Worm (Caenorhabditis elegans) whole organism, late embryonic: ENCODE results near the gene ulp-3.

Source experiments
- K09A11.1 ChIP-seq: sonication (generic microtip); optimal IDR thresholded peaks from 2 replicates; lab custom pipeline; 2017; ENCODE audit warnings: antibody characterized with exemption, mild to moderate bottlenecking, missing genetic modification characterization, missing compliant biosample characterization; ENCODE audit not compliant: insufficient read depth
- T23F11.4 ChIP-seq: fragments of 200-800 bp; sonication (Bioruptor generic); optimal IDR thresholded peaks from 2 replicates; lab custom pipeline; 2018; ENCODE audit warnings: mild to moderate bottlenecking, missing genetic modification characterization, missing compliant biosample characterization
- ama-1 ChIP-seq: fragments of 150-350 bp; optimal IDR thresholded peaks from 2 replicates; lab custom pipeline; 2014
- ceh-19 ChIP-seq: fragments of 200-800 bp; sonication (Bioruptor generic); optimal IDR thresholded peaks from 2 replicates; lab custom pipeline; 2018; ENCODE audit warnings: mild to moderate bottlenecking, missing genetic modification characterization, missing compliant biosample characterization
- ceh-2 ChIP-seq: sonication (generic microtip); optimal IDR thresholded peaks from 2 replicates; lab custom pipeline; 2016; ENCODE audit warnings: missing genotype, missing genetic modification characterization, missing compliant biosample characterization
- ceh-24 ChIP-seq: sonication (generic microtip); optimal IDR thresholded peaks from 2 replicates; lab custom pipeline; 2016; ENCODE audit warnings: mild to moderate bottlenecking, missing genetic modification characterization, missing compliant biosample characterization
- ceh-30 ChIP-seq: fragments of 150-350 bp; optimal IDR thresholded peaks from 2 replicates; lab custom pipeline; 2014; ENCODE audit warnings: missing biosample characterization, missing genetic modification characterization
- ceh-31 ChIP-seq: sonication (generic microtip); optimal IDR thresholded peaks from 2 replicates; lab custom pipeline; 2016; ENCODE audit warnings: missing genetic modification characterization, missing compliant biosample characterization
- ceh-34 ChIP-seq: sonication (generic microtip); optimal IDR thresholded peaks from 2 replicates; lab custom pipeline; 2016; ENCODE audit warnings: mild to moderate bottlenecking, missing genetic modification characterization, missing compliant biosample characterization
- ceh-45 ChIP-seq: fragments of 200-800 bp; sonication (Bioruptor generic); IDR thresholded peaks from 2 replicates; pipeline ENCODE4 v1.3.6; 2022; ENCODE audit warnings: missing genetic modification reagents, missing genetic modification characterization, missing compliant biosample characterization
- ceh-48 ChIP-seq: sonication (generic microtip); optimal IDR thresholded peaks from 2 replicates; lab custom pipeline; 2016; ENCODE audit warnings: missing genetic modification characterization, inconsistent platforms, missing compliant biosample characterization
- ceh-6 ChIP-seq: fragments of 200-800 bp; sonication (Bioruptor generic); optimal IDR thresholded peaks from 2 replicates; lab custom pipeline; 2018; ENCODE audit warnings: mild to moderate bottlenecking, missing genetic modification characterization, missing compliant biosample characterization
- dmd-4 ChIP-seq: sonication (generic microtip); optimal IDR thresholded peaks from 2 replicates; lab custom pipeline; 2016; ENCODE audit warnings: borderline replicate concordance, missing genetic modification characterization, missing compliant biosample characterization
- elt-2 ChIP-seq: sonication (generic microtip); optimal IDR thresholded peaks from 2 replicates; lab custom pipeline; 2016; ENCODE audit warnings: missing genetic modification reagents, missing genetic modification characterization, missing compliant biosample characterization
- elt-4 ChIP-seq: sonication (generic microtip); optimal IDR thresholded peaks from 2 replicates; lab custom pipeline; 2016; ENCODE audit warnings: missing genetic modification characterization, missing compliant biosample characterization
- eyg-1 ChIP-seq: sonication (generic microtip); optimal IDR thresholded peaks from 2 replicates; lab custom pipeline; 2016; ENCODE audit warnings: missing genotype, missing genetic modification characterization, missing compliant biosample characterization
- fax-1 ChIP-seq: sonication (generic microtip); optimal IDR thresholded peaks from 2 replicates; lab custom pipeline; 2016; ENCODE audit warnings: missing genotype, missing genetic modification characterization, missing compliant biosample characterization
- fkh-10 ChIP-seq: fragments of 150-350 bp; optimal IDR thresholded peaks from 2 replicates; lab custom pipeline; 2014; ENCODE audit warnings: missing biosample characterization, missing genetic modification reagents, missing genetic modification characterization
- hlh-13 ChIP-seq: fragments of 200-800 bp; sonication (Bioruptor generic); optimal IDR thresholded peaks from 2 replicates; lab custom pipeline; 2018; ENCODE audit warnings: mild to moderate bottlenecking, missing genetic modification characterization, missing compliant biosample characterization
- hlh-15 ChIP-seq: sonication (generic microtip); optimal IDR thresholded peaks from 2 replicates; lab custom pipeline; 2016; ENCODE audit warnings: missing genetic modification characterization, missing compliant biosample characterization
- hlh-30 ChIP-seq: sonication (generic microtip); optimal IDR thresholded peaks from 2 replicates; lab custom pipeline; 2017; ENCODE audit warnings: antibody characterized with exemption, missing genetic modification characterization, missing compliant biosample characterization; ENCODE audit not compliant: insufficient read depth
- hlh-6 ChIP-seq: sonication (generic microtip); optimal IDR thresholded peaks from 2 replicates; lab custom pipeline; 2016; ENCODE audit warnings: missing genotype, missing genetic modification characterization, missing compliant biosample characterization
- hlh-8 ChIP-seq: sonication (generic microtip); optimal IDR thresholded peaks from 2 replicates; lab custom pipeline; 2016; ENCODE audit warnings: missing genotype, missing genetic modification characterization, missing compliant biosample characterization
- lim-6 ChIP-seq: sonication (generic microtip); optimal IDR thresholded peaks from 2 replicates; lab custom pipeline; 2016; ENCODE audit warnings: missing genetic modification characterization, missing compliant biosample characterization
- madf-2 ChIP-seq: sonication (generic microtip); optimal IDR thresholded peaks from 2 replicates; lab custom pipeline; 2017; ENCODE audit warnings: missing genetic modification characterization, missing compliant biosample characterization
- mec-3 ChIP-seq: sonication (generic microtip); optimal IDR thresholded peaks from 2 replicates; lab custom pipeline; 2016; ENCODE audit warnings: borderline replicate concordance, missing genetic modification characterization, missing compliant biosample characterization
- npax-4 ChIP-seq: sonication (generic microtip); optimal IDR thresholded peaks from 2 replicates; lab custom pipeline; 2016; ENCODE audit warnings: missing genetic modification characterization, missing compliant biosample characterization
- odd-2 ChIP-seq: sonication (generic microtip); optimal IDR thresholded peaks from 2 replicates; lab custom pipeline; 2017; ENCODE audit warnings: antibody characterized with exemption, mild to moderate bottlenecking, missing genetic modification characterization, missing compliant biosample characterization
- pag-3 ChIP-seq: sonication (generic microtip); optimal IDR thresholded peaks from 2 replicates; lab custom pipeline; 2016; ENCODE audit warnings: missing compliant biosample characterization, missing genetic modification characterization, borderline replicate concordance
- pax-1 ChIP-seq: fragments of 150-350 bp; optimal IDR thresholded peaks from 2 replicates; lab custom pipeline; 2014; ENCODE audit warnings: missing biosample characterization, missing genetic modification characterization
- pha-2 ChIP-seq: sonication (generic microtip); optimal IDR thresholded peaks from 2 replicates; lab custom pipeline; 2017; ENCODE audit warnings: mild to moderate bottlenecking, missing genetic modification characterization, missing compliant biosample characterization
- pha-4 ChIP-seq: fragments of 150-350 bp; optimal IDR thresholded peaks from 2 replicates; lab custom pipeline; 2018; ENCODE audit warnings: missing biosample characterization, missing genetic modification reagents, missing genetic modification characterization
- pros-1 ChIP-seq: fragments of 150-350 bp; optimal IDR thresholded peaks from 2 replicates; lab custom pipeline; 2014; ENCODE audit warnings: missing biosample characterization, missing genetic modification reagents, missing genetic modification characterization
- ref-2 ChIP-seq: sonication (generic microtip); optimal IDR thresholded peaks from 2 replicates; lab custom pipeline; 2016; ENCODE audit warnings: missing genetic modification characterization, missing compliant biosample characterization
- sdc-2 ChIP-seq: sonication (generic microtip); optimal IDR thresholded peaks from 2 replicates; lab custom pipeline; 2016; ENCODE audit warnings: missing genotype, missing genetic modification characterization, missing compliant biosample characterization
- sox-2 ChIP-seq: fragments of 200-800 bp; sonication (Bioruptor generic); IDR thresholded peaks from 2 replicates; pipeline ENCODE4 v1.3.6; 2022; ENCODE audit warnings: missing genetic modification reagents, missing genetic modification characterization, missing compliant biosample characterization
- sox-4 ChIP-seq: sonication (generic microtip); optimal IDR thresholded peaks from 2 replicates; lab custom pipeline; 2017; ENCODE audit warnings: mild to moderate bottlenecking, missing genetic modification characterization, inconsistent platforms, missing compliant biosample characterization
- syd-9 ChIP-seq: sonication (generic microtip); optimal IDR thresholded peaks from 2 replicates; lab custom pipeline; 2016; ENCODE audit warnings: mild to moderate bottlenecking, missing genetic modification characterization, moderate library complexity, missing compliant biosample characterization
- ttx-3 ChIP-seq: sonication (generic microtip); optimal IDR thresholded peaks from 2 replicates; lab custom pipeline; 2016; ENCODE audit warnings: missing genetic modification reagents, missing genetic modification characterization, missing compliant biosample characterization
- unc-42 ChIP-seq: sonication (generic microtip); optimal IDR thresholded peaks from 2 replicates; lab custom pipeline; 2016; ENCODE audit warnings: missing genotype, missing genetic modification characterization, missing compliant biosample characterization
- unc-55 ChIP-seq: sonication (generic microtip); optimal IDR thresholded peaks from 2 replicates; lab custom pipeline; 2017; ENCODE audit warnings: missing biosample characterization, missing genetic modification reagents, missing genetic modification characterization
- unc-86 ChIP-seq: sonication (generic microtip); optimal IDR thresholded peaks from 2 replicates; lab custom pipeline; 2016; ENCODE audit warnings: missing genetic modification characterization, missing compliant biosample characterization
- ztf-16 ChIP-seq: sonication (generic microtip); optimal IDR thresholded peaks from 2 replicates; lab custom pipeline; 2017; ENCODE audit warnings: missing genetic modification characterization, missing compliant biosample characterization

The ulp-3 gene

DNA sequence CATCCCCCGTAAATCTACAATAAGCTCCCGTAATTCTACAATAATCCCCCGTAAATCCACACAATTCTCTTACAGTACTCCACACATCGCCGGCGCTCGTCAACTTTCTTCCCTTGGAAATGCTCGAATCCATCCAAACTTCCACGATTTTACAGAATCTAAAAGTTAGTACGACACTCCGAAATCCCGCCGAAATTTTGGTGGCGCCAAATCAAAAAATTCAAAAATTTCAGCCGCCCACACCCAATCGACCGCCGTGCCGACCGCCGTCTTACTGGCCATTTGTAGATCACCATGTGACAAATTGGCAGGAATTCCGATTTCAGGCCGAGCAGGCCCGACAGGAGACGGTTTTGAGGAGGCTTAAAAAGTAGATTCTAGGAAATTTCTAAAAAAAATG lies 11.1 kb upstream of the ulp-3 start:
- no peak for TF ChIP-seq sox-2 (GFP tag; lab: Robert Waterston, UW)
- TF ChIP-seq hlh-6 (tag; lab: Kevin White, UChicago): no peak
- no peak for TF ChIP-seq ceh-6 (GFP tag; lab: Kevin White, UChicago)
- TF ChIP-seq K09A11.1 (tag; lab: Kevin White, UChicago): no peak
- TF ChIP-seq ceh-2 (tag; lab: Kevin White, UChicago): no peak
- no peak for TF ChIP-seq pha-4 (tag; lab: Kevin White, UChicago)
- TF ChIP-seq ceh-34 (tag; lab: Kevin White, UChicago): no peak
- TF ChIP-seq madf-2 (tag; lab: Kevin White, UChicago): no peak
- TF ChIP-seq hlh-30 (tag; lab: Kevin White, UChicago): no peak
- TF ChIP-seq dmd-4 (tag; lab: Kevin White, UChicago): no peak
- TF ChIP-seq ceh-30 (tag; lab: Kevin White, UChicago): no peak
- TF ChIP-seq pax-1 (tag; lab: Kevin White, UChicago): no peak
- no peak for TF ChIP-seq hlh-8
- no peak for TF ChIP-seq T23F11.4 (GFP tag; lab: Kevin White, UChicago)
- no peak for TF ChIP-seq sdc-2
- no peak for TF ChIP-seq hlh-15 (tag; lab: Kevin White, UChicago)
- TF ChIP-seq ceh-45 (GFP tag; lab: Robert Waterston, UW): no peak
- TF ChIP-seq, all 69 proteins: peak for 0

DNA sequence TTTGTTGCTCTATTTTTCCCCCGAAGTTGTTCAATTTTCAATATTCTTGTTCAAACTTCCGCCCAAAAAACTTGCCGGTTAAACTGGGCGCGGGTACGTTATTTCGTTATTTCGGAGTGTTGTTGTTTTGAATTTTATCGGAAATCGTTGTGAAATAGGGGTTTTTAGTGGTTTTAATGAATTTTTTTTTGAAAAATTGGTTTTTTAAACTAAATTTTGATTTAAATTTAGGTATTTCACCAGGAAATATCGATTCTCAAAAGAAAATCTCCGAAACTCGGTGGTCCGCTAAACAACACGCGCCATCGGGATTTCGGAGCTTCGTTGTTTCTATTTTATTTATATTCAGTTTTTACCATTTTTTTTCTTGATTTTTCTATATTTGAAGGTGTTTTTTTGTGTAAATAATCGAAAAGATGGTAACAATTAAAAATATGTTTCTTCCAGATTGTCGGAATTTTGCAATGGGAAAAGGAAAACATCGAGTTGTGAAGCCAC lies 10.3 kb upstream of the ulp-3 start, which contains the start of gene F52C12.2:
TSS of gene F52C12.2 (plus strand) at position 448 of the 498 bp plus-strand sequence.
- TF ChIP-seq unc-55 (GFP tag; lab: Kevin White, UChicago) (no peak), elt-4 (tag; lab: Kevin White, UChicago) (no peak), elt-2 (tag; lab: Kevin White, UChicago) (peak; percentile 45), ceh-48 (tag; lab: Kevin White, UChicago) (peak; percentile 5), unc-42 (peak; percentile 63), unc-86 (peak; percentile 19), T23F11.4 (GFP tag; lab: Kevin White, UChicago) (no peak), hlh-13 (no peak), pros-1 (tag; lab: Kevin White, UChicago) (no peak), sdc-2 (no peak), ref-2 (no peak), mec-3 (tag; lab: Kevin White, UChicago) (no peak), odd-2 (no peak)

- TF ChIP-seq unc-86 (no peak), sox-2 (GFP tag; lab: Robert Waterston, UW) (no peak), npax-4 (no peak), ama-1 (no peak), pag-3 (no peak), pha-2 (tag; lab: Kevin White, UChicago) (no peak), fkh-10 (GFP tag; lab: Kevin White, UChicago) (no peak), ceh-24 (no peak), T23F11.4 (GFP tag; lab: Kevin White, UChicago) (no peak), eyg-1 (tag; lab: Kevin White, UChicago) (no peak), pha-4 (tag; lab: Kevin White, UChicago) (no peak)
- TF ChIP-seq, all 69 proteins: peak for 0
Observed at ce11 chrIV:1956411-1956810, 7.0 kb upstream of the ulp-3 start, which contains the start of gene F52C12.6. Gene F52C12.6 (plus strand): TSS chrIV:1956711.

ce11 chrIV:1959554-1959953 lies 3.9 kb upstream of the ulp-3 start, which contains the start of gene tdpo-1:
Gene tdpo-1 (plus strand): TSS chrIV:1959854.
- TF ChIP-seq K09A11.1 (tag; lab: Kevin White, UChicago): no peak
- TF ChIP-seq ceh-48 (tag; lab: Kevin White, UChicago): no peak
- no peak for TF ChIP-seq ttx-3 (tag; lab: Kevin White, UChicago)
- no peak for TF ChIP-seq ceh-34 (tag; lab: Kevin White, UChicago)
- no peak for TF ChIP-seq pag-3
- no peak for TF ChIP-seq syd-9 (tag; lab: Kevin White, UChicago)
- TF ChIP-seq sox-4 (tag; lab: Kevin White, UChicago): no peak
- TF ChIP-seq lim-6: no peak
- TF ChIP-seq ref-2: no peak
- TF ChIP-seq ceh-30 (tag; lab: Kevin White, UChicago): no peak
- no peak for TF ChIP-seq ztf-16
- TF ChIP-seq unc-42: no peak
- no peak for TF ChIP-seq eyg-1 (tag; lab: Kevin White, UChicago)
- no peak for TF ChIP-seq unc-86
- TF ChIP-seq ceh-6 (GFP tag; lab: Kevin White, UChicago): no peak
- no peak for TF ChIP-seq fax-1
- TF ChIP-seq ceh-31 (tag; lab: Kevin White, UChicago): no peak
- no peak for TF ChIP-seq ceh-19
- TF ChIP-seq, all 69 proteins: peak for 0
